Worm (Caenorhabditis elegans) whole organism, late embryonic: ENCODE results near the gene sbp-1.

Experiments used
- C38D4.7 ChIP-seq: fragments of 200-800 bp; sonication (Bioruptor generic); optimal IDR thresholded peaks from 2 replicates; lab custom pipeline; 2018; ENCODE audit warnings: mild to moderate bottlenecking, missing genetic modification characterization, moderate library complexity, missing compliant biosample characterization
- K02D7.2 ChIP-seq: sonication (generic microtip); optimal IDR thresholded peaks from 2 replicates; lab custom pipeline; 2017; ENCODE audit warnings: mild to moderate bottlenecking, missing genetic modification characterization, missing compliant biosample characterization
- T23F11.4 ChIP-seq: fragments of 200-800 bp; sonication (Bioruptor generic); optimal IDR thresholded peaks from 2 replicates; lab custom pipeline; 2018; ENCODE audit warnings: mild to moderate bottlenecking, missing genetic modification characterization, missing compliant biosample characterization
- ama-1 ChIP-seq: fragments of 150-350 bp; optimal IDR thresholded peaks from 2 replicates; lab custom pipeline; 2014
- ceh-22 ChIP-seq: sonication (generic microtip); optimal IDR thresholded peaks from 2 replicates; lab custom pipeline; 2017; ENCODE audit warnings: missing biosample characterization, missing genetic modification characterization
- ceh-30 ChIP-seq: fragments of 150-350 bp; optimal IDR thresholded peaks from 2 replicates; lab custom pipeline; 2014; ENCODE audit warnings: missing biosample characterization, missing genetic modification characterization
- ceh-9 ChIP-seq: sonication (generic microtip); optimal IDR thresholded peaks from 2 replicates; lab custom pipeline; 2016; ENCODE audit warnings: mild to moderate bottlenecking, missing genetic modification characterization, inconsistent platforms, missing compliant biosample characterization
- che-1 ChIP-seq: sonication (generic microtip); optimal IDR thresholded peaks from 2 replicates; lab custom pipeline; 2016; ENCODE audit warnings: mild to moderate bottlenecking, missing genetic modification characterization, missing compliant biosample characterization
- elt-4 ChIP-seq: sonication (generic microtip); optimal IDR thresholded peaks from 2 replicates; lab custom pipeline; 2016; ENCODE audit warnings: missing genetic modification characterization, missing compliant biosample characterization
- fkh-10 ChIP-seq: fragments of 150-350 bp; optimal IDR thresholded peaks from 2 replicates; lab custom pipeline; 2014; ENCODE audit warnings: missing biosample characterization, missing genetic modification reagents, missing genetic modification characterization
- fkh-6 ChIP-seq: sonication (generic microtip); optimal IDR thresholded peaks from 2 replicates; lab custom pipeline; 2016; ENCODE audit warnings: missing genetic modification characterization, missing compliant biosample characterization
- hlh-15 ChIP-seq: sonication (generic microtip); optimal IDR thresholded peaks from 2 replicates; lab custom pipeline; 2016; ENCODE audit warnings: missing genetic modification characterization, missing compliant biosample characterization
- hlh-6 ChIP-seq: sonication (generic microtip); optimal IDR thresholded peaks from 2 replicates; lab custom pipeline; 2016; ENCODE audit warnings: missing genotype, missing genetic modification characterization, missing compliant biosample characterization
- nfya-1 ChIP-seq: sonication (generic microtip); optimal IDR thresholded peaks from 2 replicates; lab custom pipeline; 2017; ENCODE audit warnings: missing genetic modification characterization, mild to moderate bottlenecking, missing compliant biosample characterization, antibody characterized with exemption, moderate library complexity
- nhr-232 ChIP-seq: sonication (generic microtip); optimal IDR thresholded peaks from 2 replicates; lab custom pipeline; 2016; ENCODE audit warnings: missing genetic modification characterization, missing compliant biosample characterization
- pat-9 ChIP-seq: fragments of 200-800 bp; sonication (Bioruptor generic); optimal IDR thresholded peaks from 2 replicates; lab custom pipeline; 2018; ENCODE audit warnings: mild to moderate bottlenecking, missing genetic modification characterization, moderate library complexity, missing compliant biosample characterization
- pros-1 ChIP-seq: fragments of 150-350 bp; optimal IDR thresholded peaks from 2 replicates; lab custom pipeline; 2014; ENCODE audit warnings: missing biosample characterization, missing genetic modification reagents, missing genetic modification characterization
- ref-2 ChIP-seq: sonication (generic microtip); optimal IDR thresholded peaks from 2 replicates; lab custom pipeline; 2016; ENCODE audit warnings: missing genetic modification characterization, missing compliant biosample characterization
- rnt-1 ChIP-seq: sonication (generic microtip); optimal IDR thresholded peaks from 2 replicates; lab custom pipeline; 2016; ENCODE audit warnings: missing genetic modification characterization, missing compliant biosample characterization
- unc-55 ChIP-seq: sonication (generic microtip); optimal IDR thresholded peaks from 2 replicates; lab custom pipeline; 2017; ENCODE audit warnings: missing biosample characterization, missing genetic modification reagents, missing genetic modification characterization

Gene sbp-1

ce11 chrIII:11381922-11382321 is 60.4 kb downstream of the sbp-1 start, which contains the start of gene subs-4:
TSS of gene subs-4 (plus strand) at chrIII:11382222.
- TF ChIP-seq K02D7.2 (tag; lab: Kevin White, UChicago) (no peak), fkh-10 (GFP tag; lab: Kevin White, UChicago) (no peak), pros-1 (no peak), che-1 (tag; lab: Kevin White, UChicago) (no peak), C38D4.7 (GFP tag; lab: Kevin White, UChicago) (no peak)

- TF ChIP-seq nfya-1 = peak; percentile 14
- TF ChIP-seq ceh-22 (tag; lab: Kevin White, UChicago) = no peak
- peak; percentile 30 for TF ChIP-seq rnt-1 (tag; lab: Kevin White, UChicago)
- TF ChIP-seq ceh-30 = no peak
- peak; percentile 13 for TF ChIP-seq pat-9
Measured at ce11 chrIII:11380555-11380954, 61.8 kb downstream of the sbp-1 start.

- TF ChIP-seq elt-4 (no peak), pros-1 (no peak), ceh-9 (tag; lab: Kevin White, UChicago) (no peak), T23F11.4 (no peak), nhr-232 (no peak), hlh-6 (no peak), nfya-1 (no peak), ceh-22 (tag; lab: Kevin White, UChicago) (no peak), unc-55 (no peak), rnt-1 (tag; lab: Kevin White, UChicago) (no peak), fkh-6 (tag; lab: Kevin White, UChicago) (no peak)
- TF ChIP-seq, all 69 proteins: peak for 0
Measured at ce11 chrIII:11378910-11379309, 63.5 kb downstream of the sbp-1 start.

- TF ChIP-seq ama-1 (lab: Kevin White, UChicago) = no peak
- no peak for TF ChIP-seq ceh-22 (tag; lab: Kevin White, UChicago)
- no peak for TF ChIP-seq ref-2
- TF ChIP-seq hlh-15 = no peak
- TF ChIP-seq, all 69 proteins: peak for 0
Measured at ce11 chrIII:11378450-11378849, 63.9 kb downstream of the sbp-1 start.
